Worm (Caenorhabditis elegans): ENCODE data around the gene ZK54.3.

ce11 chrX:17468483-17468882 is 1.7 kb upstream of the ZK54.3 start:
- TF ChIP-seq ceh-79 (tag; optimal IDR thresholded peaks at IDR 0.05) (no peak), ama-1 (optimal IDR thresholded peaks at IDR 0.05) (no peak), ama-1 (GFP tag; optimal IDR thresholded peaks at IDR 0.05) (no peak), cebp-2 (GFP tag; IDR thresholded peaks at IDR 0.05) (no peak), repo-1 (tag; optimal IDR thresholded peaks at IDR 0.05) (no peak), lin-35 (GFP tag; optimal IDR thresholded peaks at IDR 0.05) (no peak), snpc-4 (GFP tag; optimal IDR thresholded peaks at IDR 0.05) (no peak), snpc-4 (tag; optimal IDR thresholded peaks at IDR 0.05) (no peak), dpl-1 (GFP tag; optimal IDR thresholded peaks at IDR 0.05) (no peak), pha-4 (tag; optimal IDR thresholded peaks at IDR 0.05) (no peak)
